Fruit fly (Drosophila melanogaster) ovary, adult (tissue): ENCODE measurements around the gene CG12065.

Experiments used
- CG17801 ChIP-seq: fragments of 200-800 bp; optimal IDR thresholded peaks from 2 replicates; lab custom pipeline; 2019; ENCODE audit warnings: missing biosample characterization, mild to moderate bottlenecking, missing genetic modification characterization, moderate library complexity; ENCODE audit not compliant: partially characterized antibody

Gene CG12065

dm6 chrX:8592437-8593158, 18.5 kb downstream of the CG12065 start:
- no peak for TF ChIP-seq CG17801 (GFP tag; lab: Kevin White, UChicago)

dm6 chrX:8593159-8593476, 19.0 kb downstream of the CG12065 start:
- no peak for TF ChIP-seq CG17801 (GFP tag; lab: Kevin White, UChicago)

dm6 chrX:8601165-8601564, 27.1 kb downstream of the CG12065 start:
- TF ChIP-seq CG17801 (GFP tag; lab: Kevin White, UChicago) = no peak

DNA sequence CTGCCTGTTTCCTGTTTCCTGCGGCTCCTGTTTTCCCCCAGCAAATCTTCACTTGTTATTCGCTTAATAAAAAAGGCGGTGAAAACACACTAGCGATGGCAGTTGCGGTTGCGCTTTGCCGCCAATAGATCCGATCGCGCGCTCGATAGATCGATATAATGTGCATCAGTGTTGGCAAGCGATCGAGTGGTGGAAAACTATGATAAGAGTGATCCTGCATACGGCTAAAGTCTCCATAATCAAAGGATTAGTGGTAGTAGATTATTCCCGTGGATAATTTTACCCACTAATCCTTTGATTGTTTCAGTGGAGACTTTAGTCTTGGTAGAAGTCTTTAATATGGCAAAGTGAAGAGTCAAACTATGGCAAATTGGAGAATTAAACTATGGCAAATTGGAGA, 32.1 kb downstream of the CG12065 start, which contains the start of gene Caf1-180:
Caf1-180 (minus strand) TSS at position 99 of the 400 bp plus-strand sequence.
- TF ChIP-seq CG17801 (GFP tag; lab: Kevin White, UChicago) = no peak

DNA sequence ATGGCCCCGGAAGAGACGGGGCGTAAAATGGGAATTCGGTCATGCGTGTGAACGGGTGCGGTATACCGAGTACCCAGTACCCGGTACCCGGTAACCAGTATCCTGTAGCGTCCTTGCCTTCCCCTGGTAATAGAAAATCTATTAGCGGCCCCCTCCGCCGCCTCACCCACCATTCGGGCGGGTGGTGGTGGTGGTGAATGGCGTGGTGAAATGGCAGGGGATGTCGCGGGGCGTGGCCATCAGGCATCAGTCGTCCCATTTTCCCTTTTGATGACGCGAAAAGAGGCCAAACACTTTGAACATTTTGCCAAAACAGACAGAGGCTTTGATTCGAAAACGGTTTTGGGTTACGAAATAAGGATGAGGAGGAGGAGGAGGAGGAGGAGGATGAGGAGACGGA, 33.8 kb downstream of the CG12065 start:
- TF ChIP-seq CG17801 (GFP tag; lab: Kevin White, UChicago) = no peak

DNA sequence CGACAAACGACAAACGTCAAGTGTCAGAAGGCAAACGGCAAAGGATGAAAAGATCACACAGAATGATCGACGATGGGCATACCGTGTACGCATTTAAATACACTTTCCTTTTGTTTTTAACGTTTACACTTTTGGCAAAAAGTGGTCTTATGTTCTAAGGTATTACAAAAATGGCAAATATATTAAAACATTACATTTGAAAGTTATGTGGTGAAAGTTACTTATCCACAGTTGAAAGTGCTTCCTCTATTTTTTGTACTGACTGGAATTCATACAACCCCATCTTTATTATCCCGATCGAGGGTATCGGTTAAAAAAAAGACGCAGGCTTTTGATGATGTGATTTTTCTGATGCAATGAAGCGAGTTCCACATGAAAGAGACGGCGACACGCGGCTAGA, 42.2 kb downstream of the CG12065 start:
- TF ChIP-seq CG17801 (GFP tag; lab: Kevin White, UChicago) = no peak

DNA sequence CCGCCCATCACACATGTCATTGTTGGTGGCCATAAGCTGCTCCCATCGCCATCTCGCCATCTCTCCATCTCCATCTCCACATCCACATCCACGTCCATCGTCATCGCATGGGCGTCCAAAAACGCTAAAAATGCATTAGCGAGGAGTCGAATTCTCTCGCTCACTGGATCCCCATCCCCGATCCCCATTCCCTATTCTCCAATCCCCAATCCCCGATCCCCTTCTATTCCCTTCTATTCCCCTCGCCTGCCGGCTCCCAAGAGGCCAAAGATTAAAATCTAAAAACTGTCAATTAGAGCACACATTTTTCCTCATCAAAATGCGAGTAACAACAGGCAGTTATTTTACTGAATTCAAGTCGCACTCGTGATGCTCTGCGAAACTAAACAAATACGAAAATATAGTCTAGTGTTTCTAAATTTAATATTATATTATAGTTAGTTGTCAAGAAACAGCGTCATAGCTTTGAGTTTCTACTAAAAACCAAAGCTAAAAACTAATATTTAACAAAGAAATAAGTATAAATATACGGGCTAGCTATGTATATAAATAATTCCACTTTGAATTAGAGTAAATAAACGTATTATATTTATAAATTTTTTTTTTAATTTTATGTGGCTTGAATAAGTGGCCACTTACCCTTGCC, 42.8 kb downstream of the CG12065 start:
- no peak for TF ChIP-seq CG17801 (GFP tag; lab: Kevin White, UChicago)

DNA sequence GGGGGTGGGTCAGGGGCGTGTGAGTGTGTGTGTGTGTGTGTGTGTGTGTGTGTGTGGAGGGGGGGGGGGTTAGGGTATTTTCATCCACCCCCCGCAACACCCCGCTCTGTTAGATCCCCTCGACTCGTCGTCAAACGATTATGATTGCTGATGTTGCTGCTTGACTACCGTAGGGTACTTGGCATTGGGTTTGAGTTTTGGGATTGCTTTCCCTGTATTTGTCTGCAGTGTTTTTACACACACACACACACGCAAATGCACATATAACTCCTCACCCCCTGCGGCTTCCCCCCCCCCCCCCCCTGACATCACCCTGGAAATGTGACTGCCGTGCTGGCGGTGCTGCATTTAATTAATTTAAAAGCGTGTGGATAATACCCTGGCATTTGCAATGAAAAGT, 48.3 kb downstream of the CG12065 start:
- no peak for TF ChIP-seq CG17801 (GFP tag; lab: Kevin White, UChicago)

- no peak for TF ChIP-seq CG17801 (GFP tag; lab: Kevin White, UChicago)
Measured at dm6 chrX:8624867-8625266, 50.8 kb downstream of the CG12065 start.

- no peak for TF ChIP-seq CG17801 (GFP tag; lab: Kevin White, UChicago)
Measured at dm6 chrX:8627171-8627570, 53.1 kb downstream of the CG12065 start.

DNA sequence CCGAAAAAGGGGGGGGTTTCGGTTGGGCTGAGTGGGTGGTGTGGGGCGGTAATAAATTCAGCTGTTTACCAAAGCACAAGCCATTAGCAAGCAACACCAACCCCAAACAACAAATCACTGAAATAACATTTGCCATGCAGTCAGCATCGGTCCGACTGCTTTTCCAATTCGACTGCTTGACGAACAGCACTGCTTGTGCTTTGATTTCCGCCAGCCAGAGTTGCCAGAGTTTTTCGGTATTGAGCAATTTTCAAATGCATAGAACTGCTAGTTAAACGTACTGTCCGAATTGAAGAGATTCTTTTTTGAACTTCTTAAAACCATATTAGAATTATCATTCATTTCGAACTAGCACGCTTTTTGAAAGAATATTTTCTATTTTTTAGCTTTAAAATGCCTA, 60.7 kb downstream of the CG12065 start:
- TF ChIP-seq CG17801 (GFP tag; lab: Kevin White, UChicago) = no peak

DNA sequence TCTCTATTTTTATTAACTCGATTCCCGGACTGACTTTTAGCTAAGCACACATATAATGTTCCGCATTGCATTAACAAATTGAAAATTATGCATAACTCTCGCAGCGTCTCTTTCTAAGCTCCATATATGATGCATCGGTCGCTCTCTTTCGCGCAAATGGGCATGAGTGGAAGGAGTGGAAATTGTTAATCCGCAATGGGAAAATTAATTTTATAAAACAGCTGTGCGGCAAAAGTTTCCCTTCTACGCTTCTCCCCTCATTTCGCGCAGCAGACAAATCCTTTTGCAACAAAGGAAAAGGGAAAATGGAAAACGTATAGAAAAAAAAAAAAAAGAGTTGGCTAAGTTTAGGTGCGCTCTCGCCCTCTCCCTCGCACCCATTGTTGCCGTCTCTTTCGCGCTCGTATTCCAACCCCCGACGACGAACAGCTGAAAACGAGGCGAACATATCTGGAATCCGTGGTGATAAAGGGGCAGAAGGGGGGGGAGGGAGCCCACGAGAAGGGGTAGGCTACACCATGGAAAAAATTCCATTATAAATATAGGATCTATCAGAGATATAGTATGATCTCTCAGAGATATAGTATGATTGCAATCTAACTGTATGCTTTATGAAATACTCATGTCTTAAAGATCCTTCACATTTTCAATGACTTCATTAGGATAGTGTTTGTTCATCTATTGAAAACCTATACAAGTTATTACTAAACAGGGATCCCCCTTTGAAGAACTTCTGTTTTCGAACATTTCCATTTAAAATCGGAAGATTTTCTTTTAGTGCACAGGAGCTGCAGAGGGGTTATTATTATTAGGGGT, 62.2 kb downstream of the CG12065 start:
- TF ChIP-seq CG17801 (GFP tag; lab: Kevin White, UChicago) = no peak

DNA sequence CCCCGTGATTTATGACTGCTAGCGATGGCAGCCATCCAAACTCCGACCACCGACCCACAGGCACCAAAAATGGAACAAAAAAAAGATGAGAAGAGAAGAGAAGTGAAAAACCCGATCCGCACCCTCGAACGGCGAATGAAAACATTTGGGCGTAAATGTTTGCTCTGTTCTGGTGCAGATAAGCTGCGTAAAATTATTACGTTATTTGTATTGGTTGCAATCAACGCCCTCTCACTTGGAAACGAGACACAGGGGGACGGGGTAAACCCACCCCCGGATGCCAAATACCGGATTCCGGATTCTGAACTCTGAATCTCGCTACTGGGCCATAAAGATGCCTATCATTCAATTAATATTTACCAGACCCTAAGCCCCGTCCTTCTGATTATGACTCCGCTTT, 62.9 kb downstream of the CG12065 start:
- TF ChIP-seq CG17801 (GFP tag; lab: Kevin White, UChicago) = no peak
